Fruit fly (Drosophila melanogaster) whole organism, embryonic: Measurements from ENCODE around the gene IntS9.
A peak's percentile ranks its signal among the peaks of the same experiment; 100 is the strongest.

Experiments
- Ada2b ChIP-seq: fragments of 200-800 bp; sonication (Bioruptor generic); IDR thresholded peaks from 2 replicates; pipeline ENCODE4 v1.3.6; 2022; ENCODE audit warnings: missing biosample characterization, missing genetic modification characterization
- Atf6 ChIP-seq: fragments of 200-800 bp; sonication (Bioruptor generic); IDR thresholded peaks from 2 replicates; pipeline ENCODE4 v1.3.6; 2022; ENCODE audit warnings: missing biosample characterization, missing genetic modification characterization
- Blimp-1 ChIP-seq: fragments of 200-800 bp; sonication (Bioruptor generic); optimal IDR thresholded peaks from 3 replicates; lab custom pipeline; 2018; ENCODE audit warnings: missing biosample characterization, missing genetic modification characterization, mild to moderate bottlenecking, moderate library complexity, missing genetic modification reagents
- CG10565 ChIP-seq: fragments of 200-800 bp; sonication (Bioruptor generic); optimal IDR thresholded peaks from 3 replicates; lab custom pipeline; 2016; ENCODE audit warnings: missing biosample characterization, mild to moderate bottlenecking, missing genetic modification characterization
- CG13424 ChIP-seq: fragments of 200-800 bp; sonication (Bioruptor generic); optimal IDR thresholded peaks from 2 replicates; lab custom pipeline; 2019; ENCODE audit warnings: missing biosample characterization, mild to moderate bottlenecking, missing genetic modification characterization, moderate library complexity
- CG14965 ChIP-seq: fragments of 200-800 bp; sonication (Bioruptor generic); optimal IDR thresholded peaks from 2 replicates; lab custom pipeline; 2016; ENCODE audit warnings: missing biosample characterization, missing genetic modification characterization, borderline replicate concordance
- CG1603 ChIP-seq: fragments of 200-800 bp; sonication (Bioruptor generic); optimal IDR thresholded peaks from 2 replicates; lab custom pipeline; 2019; ENCODE audit warnings: missing biosample characterization, mild to moderate bottlenecking, missing genetic modification characterization, moderate library complexity
- CG16863 ChIP-seq: fragments of 200-800 bp; sonication (Bioruptor generic); optimal IDR thresholded peaks from 3 replicates; lab custom pipeline; 2016; ENCODE audit warnings: missing biosample characterization, missing genetic modification characterization
- CG17612 ChIP-seq: fragments of 200-800 bp; sonication (Bioruptor generic); IDR thresholded peaks from 2 replicates; pipeline ENCODE4 v1.3.6; 2022; ENCODE audit warnings: missing biosample characterization, missing genetic modification characterization
- CG17912 ChIP-seq: fragments of 200-800 bp; sonication (Bioruptor generic); optimal IDR thresholded peaks from 2 replicates; lab custom pipeline; 2018; ENCODE audit warnings: missing biosample characterization, mild to moderate bottlenecking, missing genetic modification characterization
- CG18262 ChIP-seq: fragments of 200-800 bp; optimal IDR thresholded peaks from 3 replicates; lab custom pipeline; 2019; ENCODE audit warnings: missing biosample characterization, mild to moderate bottlenecking, missing genetic modification characterization, moderate library complexity
- CG31441 ChIP-seq: fragments of 200-800 bp; sonication (Bioruptor generic); IDR thresholded peaks from 2 replicates; pipeline ENCODE4 v1.3.6; 2022; ENCODE audit warnings: missing biosample characterization, missing genetic modification characterization
- CG3838 ChIP-seq: fragments of 200-800 bp; sonication (Bioruptor generic); optimal IDR thresholded peaks from 3 replicates; lab custom pipeline; 2016; ENCODE audit warnings: missing biosample characterization, missing genetic modification characterization
- CG43689 ChIP-seq: fragments of 200-800 bp; sonication (Bioruptor generic); IDR thresholded peaks from 2 replicates; pipeline ENCODE4 v1.3.6; 2022; ENCODE audit warnings: missing biosample characterization, missing genetic modification characterization
- CG4424 ChIP-seq: fragments of 200-800 bp; sonication (Bioruptor generic); optimal IDR thresholded peaks from 3 replicates; lab custom pipeline; 2016; ENCODE audit warnings: missing biosample characterization, missing genetic modification characterization
- CG6254 ChIP-seq: fragments of 200-800 bp; sonication (Bioruptor generic); optimal IDR thresholded peaks from 3 replicates; lab custom pipeline; 2017; ENCODE audit warnings: mild to moderate bottlenecking, missing biosample characterization, missing genetic modification reagents, missing genetic modification characterization
- CG6689 ChIP-seq: fragments of 200-800 bp; sonication (Bioruptor generic); IDR thresholded peaks from 2 replicates; pipeline ENCODE4 v1.3.6; 2022; ENCODE audit warnings: missing biosample characterization, missing genetic modification characterization
- CG6765 ChIP-seq: fragments of 200-800 bp; sonication (Bioruptor generic); optimal IDR thresholded peaks from 3 replicates; lab custom pipeline; 2017; ENCODE audit warnings: missing biosample characterization, mild to moderate bottlenecking, missing genetic modification characterization
- CG6854 ChIP-seq: fragments of 200-800 bp; sonication (Bioruptor generic); optimal IDR thresholded peaks from 3 replicates; lab custom pipeline; 2017; ENCODE audit warnings: missing biosample characterization, mild to moderate bottlenecking, missing genetic modification characterization
- CG7839 ChIP-seq: fragments of 200-800 bp; sonication (Bioruptor generic); optimal IDR thresholded peaks from 3 replicates; lab custom pipeline; 2018; ENCODE audit warnings: missing biosample characterization, mild to moderate bottlenecking, missing genetic modification characterization, moderate library complexity
- CG9727 ChIP-seq: fragments of 200-800 bp; sonication (Bioruptor generic); optimal IDR thresholded peaks from 3 replicates; lab custom pipeline; 2017; ENCODE audit warnings: missing biosample characterization, mild to moderate bottlenecking, missing genetic modification characterization
- Jarid2 ChIP-seq: fragments of 200-800 bp; sonication (Bioruptor generic); optimal IDR thresholded peaks from 3 replicates; lab custom pipeline; 2017; ENCODE audit warnings: mild to moderate bottlenecking, missing biosample characterization, missing genetic modification reagents, missing genetic modification characterization
- Kr ChIP-seq: fragments of 200-800 bp; sonication (Bioruptor generic); optimal IDR thresholded peaks from 2 replicates; lab custom pipeline; 2017; ENCODE audit warnings: missing biosample characterization, mild to moderate bottlenecking, missing genetic modification characterization
- Max ChIP-seq: fragments of 200-800 bp; sonication (Bioruptor generic); optimal IDR thresholded peaks from 2 replicates; lab custom pipeline; 2016; ENCODE audit warnings: missing biosample characterization, mild to moderate bottlenecking, missing genetic modification characterization
- Poxn ChIP-seq: fragments of 200-800 bp; sonication (Bioruptor generic); IDR thresholded peaks from 2 replicates; pipeline ENCODE4 v1.3.6; 2022; ENCODE audit warnings: missing biosample characterization, missing genetic modification characterization
- Six4 ChIP-seq: fragments of 200-800 bp; sonication (Bioruptor generic); optimal IDR thresholded peaks from 2 replicates; lab custom pipeline; 2016; ENCODE audit warnings: missing biosample characterization, missing genetic modification characterization
- YL-1 ChIP-seq: fragments of 200-800 bp; sonication (Bioruptor generic); optimal IDR thresholded peaks from 3 replicates; lab custom pipeline; 2017; ENCODE audit warnings: missing biosample characterization, mild to moderate bottlenecking, missing genetic modification characterization
- amos ChIP-seq: fragments of 200-800 bp; sonication (Bioruptor generic); IDR thresholded peaks from 2 replicates; pipeline ENCODE4 v1.3.6; 2022; ENCODE audit warnings: missing biosample characterization, missing genetic modification characterization; ENCODE audit not compliant: partially characterized antibody
- bcd ChIP-seq: fragments of 200-800 bp; sonication (Bioruptor generic); optimal IDR thresholded peaks from 2 replicates; lab custom pipeline; 2017; ENCODE audit warnings: missing biosample characterization, mild to moderate bottlenecking, missing genetic modification characterization
- cas ChIP-seq: fragments of 200-800 bp; sonication (Bioruptor generic); IDR thresholded peaks from 2 replicates; pipeline ENCODE4 v1.3.6; 2022; ENCODE audit warnings: missing biosample characterization, missing genetic modification characterization
- gsb ChIP-seq: fragments of 200-800 bp; sonication (Bioruptor generic); IDR thresholded peaks from 2 replicates; pipeline ENCODE4 v1.3.6; 2022; ENCODE audit warnings: missing biosample characterization, missing genetic modification characterization
- jing ChIP-seq: fragments of 200-800 bp; sonication (Bioruptor generic); optimal IDR thresholded peaks from 2 replicates; lab custom pipeline; 2018; ENCODE audit warnings: missing biosample characterization, mild to moderate bottlenecking, missing genetic modification characterization
- maf-S ChIP-seq: fragments of 200-800 bp; sonication (Bioruptor generic); optimal IDR thresholded peaks from 2 replicates; lab custom pipeline; 2016; ENCODE audit warnings: missing biosample characterization, missing genetic modification characterization
- nerfin-2 ChIP-seq: fragments of 200-800 bp; sonication (Bioruptor generic); IDR thresholded peaks from 2 replicates; pipeline ENCODE4 v1.3.6; 2022; ENCODE audit warnings: missing biosample characterization, missing genetic modification characterization; ENCODE audit not compliant: partially characterized antibody
- nom ChIP-seq: fragments of 200-800 bp; sonication (Bioruptor generic); optimal IDR thresholded peaks from 2 replicates; lab custom pipeline; 2017; ENCODE audit warnings: missing biosample characterization, missing genetic modification characterization, mild to moderate bottlenecking, moderate library complexity, missing genetic modification reagents
- onecut ChIP-seq: fragments of 200-800 bp; sonication (Bioruptor generic); IDR thresholded peaks from 2 replicates; pipeline ENCODE4 v1.3.6; 2022; ENCODE audit warnings: missing biosample characterization, missing genetic modification characterization
- otp ChIP-seq: fragments of 200-800 bp; sonication (Bioruptor generic); IDR thresholded peaks from 3 replicates; pipeline ENCODE4, ENCODE4 v1.3.6; 2022; ENCODE audit warnings: missing biosample characterization, missing genetic modification characterization
- pnt ChIP-seq: fragments of 200-800 bp; sonication (Bioruptor generic); optimal IDR thresholded peaks from 3 replicates; lab custom pipeline; 2016; ENCODE audit warnings: missing biosample characterization, missing genetic modification characterization
- salm ChIP-seq: fragments of 200-800 bp; sonication (Bioruptor generic); optimal IDR thresholded peaks from 2 replicates; lab custom pipeline; 2018; ENCODE audit warnings: missing biosample characterization, mild to moderate bottlenecking, missing genetic modification characterization
- sens ChIP-seq: fragments of 200-800 bp; sonication (Bioruptor generic); peaks from one replicate; lab custom pipeline; 2016; ENCODE audit warnings: missing biosample characterization, missing genetic modification characterization
- sens-2 ChIP-seq: fragments of 200-800 bp; sonication (Bioruptor generic); IDR thresholded peaks from 2 replicates; pipeline ENCODE4 v1.3.6; 2022; ENCODE audit warnings: missing biosample characterization, missing genetic modification characterization
- slou ChIP-seq: fragments of 200-800 bp; sonication (Bioruptor generic); optimal IDR thresholded peaks from 3 replicates; lab custom pipeline; 2016; ENCODE audit warnings: missing biosample characterization, missing genetic modification characterization
- sug ChIP-seq: fragments of 200-800 bp; optimal IDR thresholded peaks from 2 replicates; lab custom pipeline; 2019; ENCODE audit warnings: missing biosample characterization, mild to moderate bottlenecking, missing genetic modification characterization, moderate library complexity
- tin ChIP-seq: fragments of 200-800 bp; sonication (Bioruptor generic); optimal IDR thresholded peaks from 3 replicates; lab custom pipeline; 2016; ENCODE audit warnings: missing biosample characterization, missing genetic modification characterization
- trem ChIP-seq: fragments of 200-800 bp; optimal IDR thresholded peaks from 3 replicates; lab custom pipeline; 2019; ENCODE audit warnings: missing biosample characterization, mild to moderate bottlenecking, missing genetic modification characterization, moderate library complexity
- wor ChIP-seq: fragments of 200-800 bp; sonication (Bioruptor generic); IDR thresholded peaks from 2 replicates; pipeline ENCODE4 v1.3.6; 2022; ENCODE audit warnings: missing biosample characterization, missing genetic modification characterization
- yki ChIP-seq: fragments of >200 bp; optimal IDR thresholded peaks from 3 replicates; lab custom pipeline; 2018

Gene IntS9

dm6 chr3L:16087323-16087816 lies 18.1 kb downstream of the IntS9 start, which contains the start of gene Tasp1 (continued):
- TF ChIP-seq trem (tag; lab: Kevin White, UChicago) (peak; percentile 63), CG9727 (GFP tag; lab: Kevin White, UChicago) (peak; percentile 66), CG14965 (GFP tag; lab: Kevin White, UChicago) (no peak), salm (tag; lab: Kevin White, UChicago) (peak; percentile 39), CG10565 (GFP tag; lab: Kevin White, UChicago) (no peak), cas (GFP tag; lab: Robert Waterston, UW) (peak; percentile 71; the same call in 1 of the 2 replicates), slou (no peak), CG6254 (GFP tag; lab: Kevin White, UChicago) (peak; percentile 22), CG6854 (GFP tag; lab: Kevin White, UChicago) (no peak), Max (GFP tag; lab: Kevin White, UChicago) (peak; percentile 9), tin (GFP tag; lab: Kevin White, UChicago) (peak; percentile 43), otp (GFP tag; lab: Robert Waterston, UW) (no peak), Atf6 (peak; percentile 74), pnt (GFP tag; lab: Kevin White, UChicago) (no peak), wor (GFP tag; lab: Robert Waterston, UW) (peak; percentile 10; the same call in 1 of the 2 replicates), Ada2b (GFP tag; lab: Robert Waterston, UW) (peak; percentile 62), gsb (GFP tag; lab: Robert Waterston, UW) (no peak), Blimp-1 (GFP tag; lab: Kevin White, UChicago) (no peak), CG13424 (tag; lab: Kevin White, UChicago) (peak; percentile 77), maf-S (GFP tag; lab: Kevin White, UChicago) (no peak), jing (GFP tag; lab: Kevin White, UChicago) (no peak), CG1603 (tag; lab: Kevin White, UChicago) (no peak), CG6765 (GFP tag; lab: Kevin White, UChicago) (no peak), CG43689 (no peak), Poxn (GFP tag; lab: Robert Waterston, UW) (no peak), Kr (GFP tag; lab: Kevin White, UChicago) (no peak), CG17612 (GFP tag; lab: Robert Waterston, UW) (no peak), Jarid2 (GFP tag; lab: Kevin White, UChicago) (peak; percentile 34), CG6689 (GFP tag; lab: Robert Waterston, UW) (peak; percentile 80), sens-2 (GFP tag; lab: Robert Waterston, UW) (no peak), sug (tag; lab: Kevin White, UChicago) (peak; percentile 47), sens (GFP tag; lab: Kevin White, UChicago) (peak; percentile 55), CG18262 (tag; lab: Kevin White, UChicago) (peak; percentile 78), CG31441 (GFP tag; lab: Robert Waterston, UW) (peak; percentile 79), onecut (GFP tag; lab: Robert Waterston, UW) (peak; percentile 54), bcd (peak; percentile 54), CG7839 (peak; percentile 80), CG4424 (GFP tag; lab: Kevin White, UChicago) (peak; percentile 62), Six4 (GFP tag; lab: Kevin White, UChicago) (peak; percentile 41)

dm6 chr3L:16083693-16084092 lies 21.7 kb downstream of the IntS9 start, which contains the start of gene CG13075:
CG13075 (plus strand) TSS chr3L:16083993.
- no peak for TF ChIP-seq Max (GFP tag; lab: Kevin White, UChicago)
- TF ChIP-seq nom = no peak
- no peak for TF ChIP-seq nerfin-2
- no peak for TF ChIP-seq CG3838 (GFP tag; lab: Kevin White, UChicago)
- no peak for TF ChIP-seq amos (GFP tag; lab: Robert Waterston, UW)
- no peak for TF ChIP-seq YL-1 (GFP tag; lab: Kevin White, UChicago)
- no peak for TF ChIP-seq CG17912 (GFP tag; lab: Kevin White, UChicago)
- TF ChIP-seq CG6689 (GFP tag; lab: Robert Waterston, UW) = no peak
- no peak for TF ChIP-seq yki
- no peak for TF ChIP-seq CG16863 (GFP tag; lab: Kevin White, UChicago)
- TF ChIP-seq, all 482 proteins: peak for 0
